Worm (Caenorhabditis elegans) whole organism, late embryonic: ENCODE measurements around the gene C36E6.2.

ENCODE experiments used
- C08G9.2 ChIP-seq: sonication (generic microtip); optimal IDR thresholded peaks from 2 replicates; lab custom pipeline; 2016; ENCODE audit warnings: mild to moderate bottlenecking, missing genetic modification characterization, moderate library complexity, missing compliant biosample characterization
- Y22D7AL.16 ChIP-seq: sonication (generic microtip); optimal IDR thresholded peaks from 2 replicates; lab custom pipeline; 2016; ENCODE audit warnings: missing genetic modification characterization, missing compliant biosample characterization
- elt-2 ChIP-seq: sonication (generic microtip); optimal IDR thresholded peaks from 2 replicates; lab custom pipeline; 2016; ENCODE audit warnings: missing genetic modification reagents, missing genetic modification characterization, missing compliant biosample characterization
- nfya-1 ChIP-seq: sonication (generic microtip); optimal IDR thresholded peaks from 2 replicates; lab custom pipeline; 2017; ENCODE audit warnings: missing genetic modification characterization, mild to moderate bottlenecking, missing compliant biosample characterization, antibody characterized with exemption, moderate library complexity
- pqm-1 ChIP-seq: sonication (generic microtip); optimal IDR thresholded peaks from 2 replicates; lab custom pipeline; 2016; ENCODE audit warnings: missing genetic modification characterization, missing compliant biosample characterization
- rnt-1 ChIP-seq: sonication (generic microtip); optimal IDR thresholded peaks from 2 replicates; lab custom pipeline; 2016; ENCODE audit warnings: missing genetic modification characterization, missing compliant biosample characterization
- tbx-2 ChIP-seq: sonication (generic microtip); optimal IDR thresholded peaks from 2 replicates; lab custom pipeline; 2016; ENCODE audit warnings: missing genetic modification characterization, missing compliant biosample characterization
- unc-55 ChIP-seq: sonication (generic microtip); optimal IDR thresholded peaks from 2 replicates; lab custom pipeline; 2017; ENCODE audit warnings: missing biosample characterization, missing genetic modification reagents, missing genetic modification characterization

DNA sequence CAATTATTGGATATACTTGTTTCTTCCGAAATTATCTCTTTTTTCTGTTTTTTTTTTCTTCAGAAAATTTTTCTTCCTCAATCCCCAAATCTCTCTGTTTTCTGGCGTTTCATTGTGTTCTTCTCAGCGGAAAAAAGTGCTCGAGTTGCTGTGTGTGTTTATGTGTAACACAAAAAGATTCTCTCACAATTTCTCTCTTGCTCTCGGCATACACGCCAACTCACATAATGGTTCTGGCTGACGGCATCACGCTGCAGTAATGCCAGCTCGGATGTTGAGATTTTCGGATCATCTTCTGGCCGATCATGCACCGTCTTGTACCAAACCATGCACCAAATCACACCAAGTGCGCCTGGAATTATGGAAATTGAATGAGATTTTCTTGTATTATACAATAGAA, 10.5 kb downstream of the C36E6.2 start:
- TF ChIP-seq elt-2 (tag; lab: Kevin White, UChicago) (no peak), C08G9.2 (tag; lab: Kevin White, UChicago) (no peak), tbx-2 (tag; lab: Kevin White, UChicago) (no peak), pqm-1 (no peak), unc-55 (GFP tag; lab: Kevin White, UChicago) (no peak), rnt-1 (tag; lab: Kevin White, UChicago) (no peak), nfya-1 (tag; lab: Kevin White, UChicago) (no peak), Y22D7AL.16 (no peak)
